Fruit fly (Drosophila melanogaster) whole organism, wandering third instar larva: ENCODE results near the gene dre4.
A peak's percentile ranks its signal among the peaks of the same experiment; 100 is the strongest.

Experiments
- Abd-B ChIP-seq: fragments of >200 bp; optimal IDR thresholded peaks from 2 replicates; lab custom pipeline; 2017; ENCODE audit warnings: missing biosample characterization, missing genetic modification characterization
- CG32264 ChIP-seq: fragments of 200-800 bp; sonication (Bioruptor generic); optimal IDR thresholded peaks from 2 replicates; lab custom pipeline; 2016; ENCODE audit warnings: missing biosample characterization, missing genetic modification characterization
- CG9705 ChIP-seq: fragments of 200-800 bp; sonication (Bioruptor generic); optimal IDR thresholded peaks from 2 replicates; lab custom pipeline; 2018; ENCODE audit warnings: missing biosample characterization, mild to moderate bottlenecking, missing genetic modification characterization
- CrebA ChIP-seq: fragments of 200-800 bp; sonication (Bioruptor generic); optimal IDR thresholded peaks from 2 replicates; lab custom pipeline; 2016; ENCODE audit warnings: missing biosample characterization, mild to moderate bottlenecking, missing genetic modification characterization, borderline replicate concordance
- Dfd ChIP-seq: fragments of >200 bp; optimal IDR thresholded peaks from 2 replicates; lab custom pipeline; 2017; ENCODE audit warnings: missing biosample characterization, missing genetic modification characterization
- Dif ChIP-seq: fragments of 200-275, 200-300 bp; sonication (Bioruptor generic); optimal IDR thresholded peaks from 2 replicates; lab custom pipeline; 2018; ENCODE audit warnings: missing biosample characterization, missing genetic modification characterization; ENCODE audit not compliant: partially characterized antibody
- GATAd ChIP-seq: sonication (Bioruptor generic); optimal IDR thresholded peaks from 2 replicates; lab custom pipeline; 2016; ENCODE audit warnings: missing biosample characterization, missing genetic modification characterization
- HLH106 ChIP-seq: fragments of 200-800 bp; optimal IDR thresholded peaks from 3 replicates; lab custom pipeline; 2019; ENCODE audit warnings: missing biosample characterization, mild to moderate bottlenecking, missing genetic modification characterization, moderate library complexity
- Hnf4 ChIP-seq: fragments of 200-800 bp; sonication (Bioruptor generic); optimal IDR thresholded peaks from 2 replicates; lab custom pipeline; 2016; ENCODE audit warnings: missing biosample characterization, mild to moderate bottlenecking, missing genetic modification characterization
- Hr78 ChIP-seq: fragments of >200 bp; optimal IDR thresholded peaks from 2 replicates; lab custom pipeline; 2017; ENCODE audit warnings: missing biosample characterization, missing genetic modification characterization
- Hr83 ChIP-seq: fragments of 200-300 bp; sonication (Bioruptor generic); optimal IDR thresholded peaks from 2 replicates; lab custom pipeline; 2016; ENCODE audit warnings: missing biosample characterization, mild to moderate bottlenecking, missing genetic modification characterization, moderate library complexity; ENCODE audit not compliant: poor library complexity, severe bottlenecking
- Jra ChIP-seq: sonication (Bioruptor generic); optimal IDR thresholded peaks from 2 replicates; lab custom pipeline; 2016; ENCODE audit warnings: missing biosample characterization, missing genetic modification characterization
- Mio ChIP-seq: sonication (Bioruptor generic); optimal IDR thresholded peaks from 2 replicates; lab custom pipeline; 2016; ENCODE audit warnings: missing biosample characterization, missing genetic modification characterization
- Myc ChIP-seq: fragments of >200 bp; optimal IDR thresholded peaks from 2 replicates; lab custom pipeline; 2017
- N ChIP-seq: fragments of >200 bp; optimal IDR thresholded peaks from 2 replicates; lab custom pipeline; 2018; ENCODE audit warnings: missing biosample characterization, missing external identifiers, missing genetic modification characterization
- OdsH ChIP-seq: fragments of 200-800 bp; sonication (Bioruptor generic); optimal IDR thresholded peaks from 2 replicates; lab custom pipeline; 2016; ENCODE audit warnings: missing biosample characterization, mild to moderate bottlenecking, missing genetic modification characterization
- Rel ChIP-seq, 2 experiments: fragments of 200-800 bp; sonication (Bioruptor generic) in 1 of 2; optimal IDR thresholded peaks; 2 replicates in 1 of 2; 3 replicates in 1 of 2; lab custom pipeline; 2016 to 2019; ENCODE audit warnings: mild to moderate bottlenecking in 2 of 2, missing biosample characterization in 2 of 2, missing genetic modification characterization in 2 of 2, moderate library complexity in 1 of 2
- Sp1 ChIP-seq: fragments of 200-800 bp; sonication (Bioruptor generic); optimal IDR thresholded peaks from 3 replicates; lab custom pipeline; 2019; ENCODE audit warnings: missing biosample characterization, mild to moderate bottlenecking, missing genetic modification characterization, moderate library complexity
- Vsx2 ChIP-seq: fragments of 200-300, 225-300 bp; sonication (Bioruptor generic); optimal IDR thresholded peaks from 2 replicates; lab custom pipeline; 2018; ENCODE audit warnings: missing biosample characterization, missing genetic modification characterization; ENCODE audit not compliant: partially characterized antibody
- br ChIP-seq: fragments of 200-800 bp; sonication (Bioruptor generic); optimal IDR thresholded peaks from 2 replicates; lab custom pipeline; 2016; ENCODE audit warnings: missing biosample characterization, missing genetic modification characterization
- brk ChIP-seq: fragments of 200-800 bp; sonication (Bioruptor generic); optimal IDR thresholded peaks from 2 replicates; lab custom pipeline; 2016; ENCODE audit warnings: missing biosample characterization, mild to moderate bottlenecking, missing genetic modification characterization
- dl ChIP-seq, 2 experiments: fragments of 175-275, 200-275 bp in 1 of 2; fragments of 200-275 bp in 1 of 2; sonication (Bioruptor generic); optimal IDR thresholded peaks; lab custom pipeline; 2018; ENCODE audit warnings: mild to moderate bottlenecking in 2 of 2, missing biosample characterization in 2 of 2, missing genetic modification characterization in 2 of 2, moderate library complexity in 2 of 2; ENCODE audit not compliant: partially characterized antibody in 2 of 2, insufficient read depth in 1 of 2
- dmrt93B ChIP-seq: fragments of 200-800 bp; sonication (Bioruptor generic); optimal IDR thresholded peaks from 2 replicates; lab custom pipeline; 2018; ENCODE audit warnings: missing biosample characterization, mild to moderate bottlenecking, missing genetic modification characterization
- dsf ChIP-seq: sonication (Bioruptor generic); optimal IDR thresholded peaks from 2 replicates; lab custom pipeline; 2016; ENCODE audit warnings: missing biosample characterization, missing genetic modification characterization, borderline replicate concordance
- ey ChIP-seq: fragments of 200-800 bp; sonication (Bioruptor generic); optimal IDR thresholded peaks from 2 replicates; lab custom pipeline; 2016; ENCODE audit warnings: missing biosample characterization, missing genetic modification characterization
- foxo ChIP-seq, 2 experiments: fragments of 200-800 bp; sonication (Bioruptor generic); optimal IDR thresholded peaks; 2 replicates in 1 of 2; 3 replicates in 1 of 2; lab custom pipeline; 2016 to 2017; ENCODE audit warnings: missing biosample characterization in 2 of 2, missing genetic modification characterization in 2 of 2
- fru ChIP-seq: fragments of 200-800 bp; sonication (Bioruptor generic); optimal IDR thresholded peaks from 3 replicates; lab custom pipeline; 2016; ENCODE audit warnings: missing biosample characterization, mild to moderate bottlenecking, missing genetic modification characterization
- h ChIP-seq: fragments of 200-800 bp; sonication (Bioruptor generic); optimal IDR thresholded peaks from 3 replicates; lab custom pipeline; 2016; ENCODE audit warnings: missing biosample characterization, mild to moderate bottlenecking, missing genetic modification characterization
- jim ChIP-seq: fragments of 175-275, 200-325 bp; sonication (Bioruptor generic); optimal IDR thresholded peaks from 2 replicates; lab custom pipeline; 2016; ENCODE audit warnings: missing biosample characterization, mild to moderate bottlenecking, missing genetic modification characterization
- lola ChIP-seq: fragments of >200 bp; optimal IDR thresholded peaks from 2 replicates; lab custom pipeline; 2017; ENCODE audit warnings: missing biosample characterization, missing genetic modification characterization
- pan ChIP-seq: fragments of >200 bp; optimal IDR thresholded peaks from 2 replicates; lab custom pipeline; 2017
- psq ChIP-seq: fragments of 200-800 bp; sonication (Bioruptor generic); optimal IDR thresholded peaks from 3 replicates; lab custom pipeline; 2017; ENCODE audit warnings: missing biosample characterization, mild to moderate bottlenecking, missing genetic modification characterization, moderate library complexity
- rgr ChIP-seq: fragments of 200-800 bp; sonication (Bioruptor generic); optimal IDR thresholded peaks from 3 replicates; lab custom pipeline; 2016; ENCODE audit warnings: missing biosample characterization, mild to moderate bottlenecking, missing genetic modification characterization
- sage ChIP-seq: fragments of 200-800 bp; sonication (Bioruptor generic); optimal IDR thresholded peaks from 2 replicates; lab custom pipeline; 2016; ENCODE audit warnings: missing biosample characterization, mild to moderate bottlenecking, missing genetic modification characterization
- sv ChIP-seq: fragments of 200-800 bp; sonication (Bioruptor generic); optimal IDR thresholded peaks from 3 replicates; lab custom pipeline; 2016; ENCODE audit warnings: missing biosample characterization, missing genetic modification characterization
- tai ChIP-seq: sonication (Bioruptor generic); optimal IDR thresholded peaks from 2 replicates; lab custom pipeline; 2016; ENCODE audit warnings: missing biosample characterization, missing genetic modification characterization
- usp ChIP-seq: fragments of >200 bp; optimal IDR thresholded peaks from 2 replicates; lab custom pipeline; 2017; ENCODE audit warnings: missing biosample characterization, missing genetic modification characterization
- woc ChIP-seq: sonication (Bioruptor generic); optimal IDR thresholded peaks from 2 replicates; lab custom pipeline; 2016; ENCODE audit warnings: missing biosample characterization, mild to moderate bottlenecking, missing genetic modification characterization

The dre4 gene

DNA sequence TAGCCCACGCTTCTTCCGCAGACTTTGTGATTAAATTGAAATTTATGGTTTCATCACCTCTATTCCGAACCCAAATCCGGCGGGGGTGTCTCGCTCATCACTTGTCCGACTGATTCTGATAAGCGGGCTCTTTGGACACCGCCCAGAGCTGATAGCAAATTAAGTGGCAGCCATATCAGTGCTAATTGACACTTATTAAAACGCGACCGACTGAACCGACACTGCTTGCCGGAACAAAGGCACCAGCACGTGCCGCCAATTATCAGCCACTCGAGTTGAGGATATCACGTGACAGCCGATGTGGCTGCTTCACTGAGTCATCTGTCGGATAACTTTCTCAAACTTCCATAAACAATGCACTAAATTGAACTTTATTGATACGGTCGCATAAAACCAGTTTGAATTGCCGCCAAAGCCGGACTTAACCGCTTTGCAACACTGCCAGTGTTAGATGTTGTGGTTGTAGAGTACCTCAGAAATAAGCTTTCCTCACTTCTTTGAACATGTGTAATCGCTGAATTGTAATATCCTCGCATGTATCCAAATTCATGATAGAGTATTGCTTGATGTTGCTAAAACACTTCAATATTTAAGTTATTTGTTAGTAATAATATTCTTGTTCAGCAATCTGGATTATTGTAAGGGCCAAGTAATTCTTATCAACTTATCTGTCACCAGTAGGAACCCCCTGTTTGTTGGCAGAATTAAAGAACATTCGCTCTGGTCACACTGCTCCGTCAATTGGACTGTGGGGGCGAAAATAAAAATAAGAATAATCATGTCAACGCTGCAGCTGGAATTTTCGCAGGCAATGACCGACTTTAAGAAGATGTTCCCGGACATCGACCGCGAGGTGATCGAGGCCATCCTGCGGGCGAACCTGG lies 19.4 kb downstream of the dre4 start, which contains the start of gene CG12024:
Gene CG12024, plus strand, starts transcription at position 699 of the 884 bp plus-strand sequence.
- TF ChIP-seq Dif (no peak), foxo (GFP tag; optimal IDR thresholded peaks at IDR 0.05; lab: Kevin White, UChicago) (peak in 1 of 2 experiments; percentile 79), rgr (peak; percentile 62), Rel (GFP tag; optimal IDR thresholded peaks at IDR 0.05; lab: Kevin White, UChicago) (no peak), Rel (tag; optimal IDR thresholded peaks at IDR 0.05; lab: Kevin White, UChicago) (peak; percentile 98), h (GFP tag; lab: Kevin White, UChicago) (peak; percentile 55), dsf (GFP tag; lab: Kevin White, UChicago) (peak; percentile 47), fru (GFP tag; lab: Kevin White, UChicago) (peak; percentile 75), Hr78 (GFP tag; lab: Kevin White, UChicago) (no peak), Sp1 (GFP tag; lab: Kevin White, UChicago) (no peak), Hnf4 (GFP tag; lab: Kevin White, UChicago) (peak; percentile 62), br (peak; percentile 60), sage (GFP tag; lab: Kevin White, UChicago) (no peak), woc (peak; percentile 70), OdsH (peak; percentile 42), Abd-B (GFP tag; lab: Kevin White, UChicago) (no peak), tai (GFP tag; lab: Kevin White, UChicago) (no peak), Myc (lab: Kevin White, UChicago) (peak; percentile 51), N (GFP tag; lab: Kevin White, UChicago) (peak; percentile 85), CrebA (GFP tag; lab: Kevin White, UChicago) (no peak), dmrt93B (GFP tag; lab: Kevin White, UChicago) (peak; percentile 56), pan (no peak), usp (GFP tag; lab: Kevin White, UChicago) (no peak), CG9705 (GFP tag; lab: Kevin White, UChicago) (peak; percentile 64), HLH106 (tag; lab: Kevin White, UChicago) (peak; percentile 77), Vsx2 (no peak), Jra (GFP tag; lab: Kevin White, UChicago) (peak; percentile 70), Hr83 (no peak), CG32264 (GFP tag; lab: Kevin White, UChicago) (no peak), sv (GFP tag; lab: Kevin White, UChicago) (peak; percentile 53), GATAd (no peak), ey (peak; percentile 68), psq (GFP tag; lab: Kevin White, UChicago) (peak; percentile 41), Dfd (no peak), lola (GFP tag; lab: Kevin White, UChicago) (no peak), jim (no peak), Mio (no peak), brk (peak; percentile 58), dl (GFP tag; optimal IDR thresholded peaks at IDR 0.05; lab: Kevin White, UChicago; ENCODE audit: insufficient read depth in 1 of 2, partially characterized antibody in 2 of 2) (no peak)

DNA sequence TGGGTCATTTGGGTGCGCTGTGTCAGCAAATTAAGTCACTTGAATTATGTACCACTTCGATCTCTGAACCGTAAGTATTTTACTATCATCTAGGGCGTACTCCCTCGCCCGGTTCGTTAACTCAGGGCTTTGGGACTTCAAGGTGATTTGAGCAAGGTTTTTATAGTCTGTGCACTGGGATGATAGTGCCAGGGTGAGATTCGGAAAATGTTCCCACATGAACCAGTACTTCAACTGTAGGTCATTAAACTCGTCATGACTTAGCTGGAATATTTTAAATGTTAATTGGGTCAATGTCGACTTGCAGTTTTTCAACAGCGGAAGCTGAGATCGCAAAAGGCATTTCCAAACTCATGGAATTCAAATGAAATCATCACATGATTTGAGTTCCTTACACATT lies 20.6 kb downstream of the dre4 start, which contains the start of gene CNMa:
Gene CNMa, minus strand, starts transcription at position 101 of the 400 bp plus-strand sequence.
- TF ChIP-seq rgr (no peak), woc (no peak), psq (GFP tag; lab: Kevin White, UChicago) (no peak), br (no peak), Dfd (no peak), Myc (lab: Kevin White, UChicago) (no peak), brk (no peak), CG9705 (GFP tag; lab: Kevin White, UChicago) (no peak), Vsx2 (no peak), Sp1 (GFP tag; lab: Kevin White, UChicago) (no peak), h (GFP tag; lab: Kevin White, UChicago) (no peak)
